Worm (Caenorhabditis elegans): ENCODE results near the gene vps-50.

DNA sequence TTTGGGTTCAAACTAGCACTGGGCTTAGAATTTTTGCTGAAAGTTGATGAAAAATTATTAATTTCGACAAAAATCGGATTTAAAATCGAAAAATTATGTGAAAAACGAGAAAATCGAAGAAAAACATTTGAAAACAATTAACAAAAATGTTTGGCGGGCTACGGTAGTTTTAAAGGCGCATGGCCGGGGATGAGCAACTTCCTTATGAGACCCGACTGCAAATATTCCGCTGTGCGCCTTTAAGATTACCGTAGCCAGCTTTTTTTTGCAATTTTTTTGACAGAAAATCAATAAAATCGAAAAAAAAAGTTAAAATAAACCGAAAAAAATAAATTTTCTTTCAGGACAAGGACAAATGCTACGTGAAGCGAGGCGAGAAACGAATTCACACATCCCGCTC lies 8.5 kb downstream of the vps-50 start:
- no peak for TF ChIP-seq skn-1 (tag; optimal IDR thresholded peaks at IDR 0.05)
- TF ChIP-seq pax-3 (tag; optimal IDR thresholded peaks at IDR 0.05) = no peak
- no peak for TF ChIP-seq lin-15B (tag; optimal IDR thresholded peaks at IDR 0.05)
- TF ChIP-seq nhr-77 (tag; optimal IDR thresholded peaks at IDR 0.05) = no peak
- TF ChIP-seq lsy-2 (tag; optimal IDR thresholded peaks at IDR 0.05) = no peak
- no peak for TF ChIP-seq mep-1 (tag; optimal IDR thresholded peaks at IDR 0.05)
- no peak for TF ChIP-seq mef-2 (tag; optimal IDR thresholded peaks at IDR 0.05)
- TF ChIP-seq lin-39 (tag; optimal IDR thresholded peaks at IDR 0.05) = no peak
- no peak for TF ChIP-seq nhr-237 (tag; optimal IDR thresholded peaks at IDR 0.05)
- no peak for TF ChIP-seq fos-1 (tag; optimal IDR thresholded peaks at IDR 0.05)
- no peak for TF ChIP-seq nhr-84 (tag; optimal IDR thresholded peaks at IDR 0.05)
- TF ChIP-seq nhr-76 (tag; optimal IDR thresholded peaks at IDR 0.05) = no peak

All from whole organism, L1 larva.